Worm (Caenorhabditis elegans): Measurements from ENCODE around the gene ttr-11.

The ttr-11 gene

DNA sequence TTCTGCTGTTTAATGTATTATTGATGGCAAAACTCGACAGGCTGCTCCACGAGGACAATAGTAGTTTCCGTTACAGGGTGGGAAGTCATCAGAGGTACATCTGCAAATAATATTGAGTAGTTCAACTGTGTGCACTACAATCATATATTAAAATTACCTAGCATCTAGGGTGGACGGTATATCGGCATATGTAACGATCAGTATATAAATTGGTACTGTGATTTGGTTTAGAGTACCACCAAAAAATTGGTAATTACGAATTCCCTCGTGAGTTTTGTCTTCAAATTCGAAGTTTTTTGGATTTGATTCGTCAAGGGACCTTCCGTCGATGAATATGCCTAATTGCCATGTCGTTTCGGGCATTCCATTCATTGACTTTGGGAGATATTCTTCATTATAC lies 33.7 kb downstream of the ttr-11 start, which contains the start of gene ttr-13:
TSS of gene ttr-13 (minus strand) at position 101 of the 400 bp plus-strand sequence.
- TF ChIP-seq F13C5.2 (tag; optimal IDR thresholded peaks at IDR 0.05) = no peak
- no peak for TF ChIP-seq hmg-4 (GFP tag; optimal IDR thresholded peaks at IDR 0.05)
- TF ChIP-seq ceh-36 (tag; optimal IDR thresholded peaks at IDR 0.05) = no peak
- no peak for TF ChIP-seq B0310.2 (tag; optimal IDR thresholded peaks at IDR 0.05)
- no peak for TF ChIP-seq ama-1 (optimal IDR thresholded peaks at IDR 0.05)
- TF ChIP-seq tra-4 (tag; optimal IDR thresholded peaks at IDR 0.05) = no peak
- TF ChIP-seq aly-1 (tag; optimal IDR thresholded peaks at IDR 0.05) = no peak
- TF ChIP-seq tbx-11 (GFP tag; IDR thresholded peaks at IDR 0.05) = no peak
- no peak for TF ChIP-seq ceh-13 (GFP tag; optimal IDR thresholded peaks at IDR 0.05)
- no peak for TF ChIP-seq scrt-1 (GFP tag; IDR thresholded peaks at IDR 0.05)
- no peak for TF ChIP-seq tbx-37 (GFP tag; conservative IDR thresholded peaks at IDR 0.05)
- no peak for TF ChIP-seq hmbx-1 (tag; optimal IDR thresholded peaks at IDR 0.05)
- TF ChIP-seq sea-1 (GFP tag; conservative IDR thresholded peaks at IDR 0.05) = no peak
- no peak for TF ChIP-seq hnd-1 (tag; optimal IDR thresholded peaks at IDR 0.05)

DNA sequence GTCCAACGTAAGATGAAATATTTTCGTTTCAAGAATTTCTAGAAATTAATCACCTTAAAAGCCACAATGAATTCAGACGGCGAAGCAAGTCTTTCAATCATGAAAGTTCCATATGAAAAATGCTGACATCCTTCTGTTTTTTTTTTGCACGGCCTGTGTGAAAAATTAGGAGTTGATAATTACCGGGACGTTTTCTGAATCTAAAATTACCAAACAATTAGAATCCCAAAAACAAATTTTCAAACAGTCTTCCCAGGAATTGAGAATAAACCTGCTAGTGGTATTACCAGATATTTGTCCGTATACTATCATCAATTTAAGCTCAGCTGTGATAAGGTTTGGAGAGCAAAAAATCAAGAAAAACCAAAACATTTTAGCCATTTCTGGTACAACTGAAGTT lies 35.2 kb downstream of the ttr-11 start, which contains the start of gene Y44A6B.3:
TSS of gene Y44A6B.3 (minus strand) at position 101 of the 400 bp plus-strand sequence.
- TF ChIP-seq ceh-13 (GFP tag; optimal IDR thresholded peaks at IDR 0.05) = no peak

ce11 chrV:20639294-20639693 lies 36.2 kb downstream of the ttr-11 start, which contains the start of gene srxa-14:
TSS of gene srxa-14 (plus strand) at chrV:20639594.
- no peak for TF ChIP-seq scrt-1 (GFP tag; IDR thresholded peaks at IDR 0.05)
- TF ChIP-seq aly-1 (tag; optimal IDR thresholded peaks at IDR 0.05) = no peak
- no peak for TF ChIP-seq tra-4 (tag; optimal IDR thresholded peaks at IDR 0.05)
- no peak for TF ChIP-seq F13C5.2 (tag; optimal IDR thresholded peaks at IDR 0.05)
- no peak for TF ChIP-seq pes-1 (GFP tag; IDR thresholded peaks at IDR 0.05)

DNA sequence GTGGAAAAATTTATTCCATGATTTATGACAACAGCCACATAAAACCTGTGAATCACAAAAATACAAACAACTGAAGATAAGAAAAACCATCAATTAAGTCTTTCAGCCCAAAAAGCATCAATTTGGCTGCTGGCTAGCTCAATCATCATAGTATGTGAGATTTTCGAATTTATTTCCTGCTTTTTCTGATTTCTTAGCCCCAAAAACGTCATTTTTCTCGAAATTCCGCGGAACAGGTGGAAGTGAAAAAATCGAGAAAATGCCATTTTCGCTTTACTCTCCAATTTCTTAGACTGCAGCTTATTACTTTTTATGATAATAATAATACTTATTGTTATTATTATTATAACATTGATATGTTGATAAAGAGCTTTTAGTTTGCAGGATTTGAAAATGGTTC lies 38.8 kb downstream of the ttr-11 start, which contains the start of gene srxa-15:
TSS of gene srxa-15 (plus strand) at position 301 of the 400 bp plus-strand sequence.
- TF ChIP-seq pes-1 (GFP tag; IDR thresholded peaks at IDR 0.05) (no peak), ets-7 (tag; optimal IDR thresholded peaks at IDR 0.05) (no peak), hnd-1 (tag; optimal IDR thresholded peaks at IDR 0.05) (no peak), tbx-37 (GFP tag; conservative IDR thresholded peaks at IDR 0.05) (no peak), B0310.2 (tag; optimal IDR thresholded peaks at IDR 0.05) (no peak), hmbx-1 (tag; optimal IDR thresholded peaks at IDR 0.05) (no peak)

DNA sequence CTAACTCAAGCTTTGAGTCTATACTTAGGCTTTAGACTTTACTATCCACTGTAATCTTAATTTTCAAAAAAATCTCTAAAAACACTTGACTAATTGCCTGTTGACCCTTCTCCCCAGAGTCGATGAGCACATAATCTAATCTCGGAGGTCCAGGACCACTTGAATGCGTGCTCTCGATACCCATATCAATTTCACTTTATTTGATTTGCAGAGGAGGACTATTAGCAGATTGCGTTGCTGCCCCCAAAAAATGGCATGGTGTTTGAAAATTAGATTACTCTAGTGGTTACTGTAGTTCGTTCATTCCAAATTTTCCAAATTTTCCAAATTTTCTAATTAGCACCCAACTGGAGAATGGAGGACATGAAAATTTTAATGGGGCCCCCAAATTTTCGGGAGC lies 42.4 kb downstream of the ttr-11 start:
- TF ChIP-seq ets-7 (tag; optimal IDR thresholded peaks at IDR 0.05) = no peak
- TF ChIP-seq hnd-1 (tag; optimal IDR thresholded peaks at IDR 0.05) = no peak
- TF ChIP-seq hmg-4 (GFP tag; optimal IDR thresholded peaks at IDR 0.05) = no peak
- no peak for TF ChIP-seq ama-1 (optimal IDR thresholded peaks at IDR 0.05)

- no peak for TF ChIP-seq hmg-4 (GFP tag; optimal IDR thresholded peaks at IDR 0.05)
- no peak for TF ChIP-seq tbx-11 (GFP tag; IDR thresholded peaks at IDR 0.05)
- no peak for TF ChIP-seq ama-1 (optimal IDR thresholded peaks at IDR 0.05)
- no peak for TF ChIP-seq hnd-1 (tag; optimal IDR thresholded peaks at IDR 0.05)
- TF ChIP-seq B0310.2 (tag; optimal IDR thresholded peaks at IDR 0.05) = no peak
- no peak for TF ChIP-seq scrt-1 (GFP tag; IDR thresholded peaks at IDR 0.05)
- no peak for TF ChIP-seq hmbx-1 (tag; optimal IDR thresholded peaks at IDR 0.05)
- no peak for TF ChIP-seq tra-4 (tag; optimal IDR thresholded peaks at IDR 0.05)
- no peak for TF ChIP-seq F13C5.2 (tag; optimal IDR thresholded peaks at IDR 0.05)
- no peak for TF ChIP-seq ceh-13 (GFP tag; optimal IDR thresholded peaks at IDR 0.05)
- no peak for TF ChIP-seq ceh-36 (tag; optimal IDR thresholded peaks at IDR 0.05)
- no peak for TF ChIP-seq tbx-37 (GFP tag; conservative IDR thresholded peaks at IDR 0.05)
These were observed 45.8 kb downstream of the ttr-11 start for ce11 chrV:20648868-20649267.

DNA sequence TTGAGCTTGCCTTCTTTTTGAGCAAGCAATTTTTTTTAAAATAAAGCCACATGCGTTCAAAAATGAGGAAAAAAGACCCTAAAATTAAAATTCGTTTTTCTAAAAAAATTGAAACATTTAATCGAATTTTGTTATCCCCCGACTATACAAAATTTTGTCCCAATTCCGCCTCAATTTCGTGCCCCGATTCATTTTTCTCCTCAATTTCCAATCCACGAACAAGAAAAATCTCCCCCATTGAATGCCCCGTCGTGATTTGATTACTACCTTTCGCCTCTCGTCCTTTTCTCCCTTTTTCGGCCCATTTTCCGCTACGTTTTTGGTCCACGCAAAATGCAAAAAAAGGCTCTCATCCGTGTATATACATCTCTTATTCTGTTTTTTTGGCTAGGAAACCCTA lies 48.8 kb downstream of the ttr-11 start:
- no peak for TF ChIP-seq ceh-36 (tag; optimal IDR thresholded peaks at IDR 0.05)
- no peak for TF ChIP-seq scrt-1 (GFP tag; IDR thresholded peaks at IDR 0.05)
- TF ChIP-seq F13C5.2 (tag; optimal IDR thresholded peaks at IDR 0.05) = no peak
- TF ChIP-seq sea-1 (GFP tag; conservative IDR thresholded peaks at IDR 0.05) = no peak
- TF ChIP-seq ceh-13 (GFP tag; optimal IDR thresholded peaks at IDR 0.05) = no peak

All from whole organism, early embryonic.